Fruit fly (Drosophila melanogaster): Measurements from ENCODE around the gene Acox3.

The Acox3 gene

DNA sequence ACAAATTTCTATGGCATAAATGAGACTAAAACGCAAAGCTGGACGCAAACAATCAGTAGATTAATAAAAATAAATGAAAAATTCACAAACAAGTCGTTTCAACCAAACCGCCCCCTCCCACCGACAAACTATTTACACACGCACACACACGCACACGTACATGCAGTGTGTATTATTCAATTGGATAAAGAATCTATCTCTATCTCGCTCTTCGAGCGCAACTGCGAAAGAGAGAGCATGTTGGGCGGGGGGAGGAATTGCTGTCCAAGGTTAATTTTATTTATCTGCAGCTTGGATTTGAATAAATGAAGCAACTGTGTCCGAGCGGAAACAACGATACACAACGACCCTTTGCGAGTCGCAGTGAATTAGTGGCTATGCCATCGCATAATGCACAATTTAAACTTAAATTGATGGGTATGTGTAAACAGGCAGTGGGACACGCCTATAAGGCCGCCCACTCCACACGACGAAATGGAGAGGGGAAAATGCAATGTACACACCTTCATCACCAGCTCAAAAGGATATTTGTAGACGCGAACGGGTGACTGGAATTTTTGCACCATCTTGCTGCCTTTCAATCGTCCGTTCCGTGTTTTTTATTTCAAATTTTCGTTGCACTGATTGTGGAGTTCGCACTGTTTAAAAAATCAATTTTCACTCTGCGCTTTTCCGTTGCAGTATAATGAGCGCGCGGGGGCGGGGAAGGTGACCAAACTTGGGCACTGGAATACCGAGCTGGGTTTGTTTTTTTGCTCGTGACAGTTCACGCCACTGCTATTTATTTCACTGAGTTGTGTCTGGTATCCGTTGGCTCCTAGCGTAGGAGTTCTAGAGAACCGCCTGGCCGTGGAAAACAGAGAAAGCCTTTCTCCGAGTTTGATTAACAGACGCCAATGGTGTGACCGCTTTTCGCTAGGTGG, 7.1 kb upstream of the Acox3 start, which contains the start of gene retm (continued):
- no peak for TF ChIP-seq CG3995 (GFP tag; optimal IDR thresholded peaks at IDR 0.05)
- no peak; the same call in none of the 2 replicates for TF ChIP-seq MBD-R2 (GFP tag; IDR thresholded peaks at IDR 0.05)
- TF ChIP-seq CG18476 (GFP tag; optimal IDR thresholded peaks at IDR 0.05) = no peak
- TF ChIP-seq br (optimal IDR thresholded peaks at IDR 0.05) = no peak
- no peak for TF ChIP-seq Myb (GFP tag; optimal IDR thresholded peaks at IDR 0.05)
- TF ChIP-seq CG7745 (tag; optimal IDR thresholded peaks at IDR 0.05) = peak; percentile 57
- peak; percentile 4 for TF ChIP-seq sug (tag; optimal IDR thresholded peaks at IDR 0.05)
- TF ChIP-seq klu (GFP tag; IDR thresholded peaks at IDR 0.05) = no peak
- no peak for TF ChIP-seq sisA (GFP tag; IDR thresholded peaks at IDR 0.05)
- TF ChIP-seq CG7987 (GFP tag; optimal IDR thresholded peaks at IDR 0.05) = peak; percentile 30
- peak; percentile 17 for TF ChIP-seq Fer1 (GFP tag; optimal IDR thresholded peaks at IDR 0.05)
- TF ChIP-seq dimm (GFP tag; IDR thresholded peaks at IDR 0.05) = no peak
- no peak for TF ChIP-seq cwo (GFP tag; optimal IDR thresholded peaks at IDR 0.05)
- TF ChIP-seq lola (GFP tag; optimal IDR thresholded peaks at IDR 0.05) = no peak
- no peak for TF ChIP-seq TFAM (GFP tag; optimal IDR thresholded peaks at IDR 0.05)
- no peak for TF ChIP-seq CG14965 (GFP tag; optimal IDR thresholded peaks at IDR 0.05; ENCODE audit: borderline replicate concordance)
- no peak for TF ChIP-seq CG14050 (GFP tag; IDR thresholded peaks at IDR 0.05)
- TF ChIP-seq B-H2 (GFP tag; optimal IDR thresholded peaks at IDR 0.05) = no peak
- no peak for TF ChIP-seq CG11398 (GFP tag; optimal IDR thresholded peaks at IDR 0.05)
- TF ChIP-seq ci (GFP tag; IDR thresholded peaks at IDR 0.05) = peak; percentile 45; the same call in 1 of the 3 replicates
- TF ChIP-seq CG10209 (GFP tag; optimal IDR thresholded peaks at IDR 0.05) = no peak
- peak; percentile 23; the same call in 1 of the 2 replicates for TF ChIP-seq Rfx (GFP tag; IDR thresholded peaks at IDR 0.05)
- TF ChIP-seq ro (GFP tag; IDR thresholded peaks at IDR 0.05) = no peak
- TF ChIP-seq wek (GFP tag; optimal IDR thresholded peaks at IDR 0.05) = peak; percentile 59
- no peak for TF ChIP-seq kah (GFP tag; optimal IDR thresholded peaks at IDR 0.05)
- TF ChIP-seq CG17385 (GFP tag; optimal IDR thresholded peaks at IDR 0.05) = no peak
- TF ChIP-seq Jarid2 (GFP tag; optimal IDR thresholded peaks at IDR 0.05) = peak; percentile 39
- no peak for TF ChIP-seq dysf (GFP tag; IDR thresholded peaks at IDR 0.05)
- no peak for TF ChIP-seq Max (GFP tag; optimal IDR thresholded peaks at IDR 0.05)
- peak; percentile 30; the same call in 1 of the 2 replicates for TF ChIP-seq sob (GFP tag; IDR thresholded peaks at IDR 0.05)
- peak; percentile 92 for TF ChIP-seq ftz-f1 (GFP tag; optimal IDR thresholded peaks at IDR 0.05)
- TF ChIP-seq Lhr (GFP tag; optimal IDR thresholded peaks at IDR 0.05) = no peak
- no peak for TF ChIP-seq Poxn (GFP tag; IDR thresholded peaks at IDR 0.05)
- peak; percentile 50 for TF ChIP-seq CG30020 (tag; optimal IDR thresholded peaks at IDR 0.05)
- TF ChIP-seq gfzf (GFP tag; optimal IDR thresholded peaks at IDR 0.05) = no peak
- TF ChIP-seq odd (GFP tag; optimal IDR thresholded peaks at IDR 0.05) = no peak
- TF ChIP-seq CG15073 (GFP tag; optimal IDR thresholded peaks at IDR 0.05) = no peak
- TF ChIP-seq esg (GFP tag; conservative IDR thresholded peaks at IDR 0.05) = no peak
- 0 out of 3 replicates have a peak, but pooled peaks have one; percentile 4 for TF ChIP-seq ken (GFP tag; IDR thresholded peaks at IDR 0.05)
- TF ChIP-seq YL-1 (GFP tag; optimal IDR thresholded peaks at IDR 0.05) = peak; percentile 57
- TF ChIP-seq D19A (tag; optimal IDR thresholded peaks at IDR 0.05) = peak; percentile 14
- no peak for TF ChIP-seq BEAF-32 (GFP tag; optimal IDR thresholded peaks at IDR 0.05)
- 0 out of 2 replicates have a peak, but pooled peaks have one; percentile 23 for TF ChIP-seq CG1024 (GFP tag; IDR thresholded peaks at IDR 0.05)
- TF ChIP-seq Gug (GFP tag; IDR thresholded peaks at IDR 0.05) = no peak
- no peak for TF ChIP-seq pnt (GFP tag; optimal IDR thresholded peaks at IDR 0.05)
- no peak for TF ChIP-seq CG2202 (tag; optimal IDR thresholded peaks at IDR 0.05)
- no peak for TF ChIP-seq toy (GFP tag; IDR thresholded peaks at IDR 0.05)
- no peak for TF ChIP-seq Ada2b (GFP tag; IDR thresholded peaks at IDR 0.05)
- no peak for TF ChIP-seq gro (GFP tag; optimal IDR thresholded peaks at IDR 0.05)
- TF ChIP-seq sens (GFP tag) = peak; percentile 53

Measured in whole organism, embryonic.